Worm (Caenorhabditis elegans): Measurements from ENCODE around the gene col-135.

- TF ChIP-seq tab-1 (GFP tag; IDR thresholded peaks at IDR 0.05) (no peak), klf-2 (GFP tag; conservative IDR thresholded peaks at IDR 0.05) (no peak), flt-1 (GFP tag; IDR thresholded peaks at IDR 0.05) (no peak), T22C8.4 (GFP tag; IDR thresholded peaks at IDR 0.05) (no peak), ref-1 (GFP tag; conservative IDR thresholded peaks at IDR 0.05) (no peak)
Measured at ce11 chrIV:15175487-15176128, 44.0 kb upstream of the col-135 start, which contains the start of gene Y40H7A.4.

Measured in whole organism, midembryonic.